Worm (Caenorhabditis elegans) whole organism, L4 larva: ENCODE measurements around the gene sri-2.

Experiments
- R02D3.7 ChIP-seq: fragments of 150-350 bp; sonication (generic microtip); optimal IDR thresholded peaks from 3 replicates; lab custom pipeline; 2014; ENCODE audit warnings: missing biosample characterization, missing genetic modification characterization
- aly-2 ChIP-seq: sonication (generic microtip); optimal IDR thresholded peaks from 2 replicates; lab custom pipeline; 2018; ENCODE audit warnings: missing biosample characterization, missing genetic modification characterization
- arid-1 ChIP-seq: fragments of 200-800 bp; sonication (Bioruptor generic); conservative IDR thresholded peaks from 2 replicates; pipeline ENCODE4 v1.3.6; 2022; ENCODE audit warnings: missing genetic modification reagents, missing genetic modification characterization, missing compliant biosample characterization
- ceh-82 ChIP-seq: sonication (generic microtip); optimal IDR thresholded peaks from 2 replicates; lab custom pipeline; 2017; ENCODE audit warnings: missing biosample characterization, missing genetic modification characterization
- madf-5 ChIP-seq, 2 experiments: fragments of 200-800 bp; sonication (Bioruptor generic); IDR thresholded peaks; 2 replicates each; pipeline ENCODE4 v1.3.6; 2022; ENCODE audit warnings: missing compliant biosample characterization in 2 of 2, missing genetic modification characterization in 2 of 2
- nhr-10 ChIP-seq: fragments of 150-350 bp; optimal IDR thresholded peaks from 2 replicates; lab custom pipeline; 2014; ENCODE audit warnings: missing biosample characterization, missing genetic modification characterization
- nhr-237 ChIP-seq: sonication (generic microtip); optimal IDR thresholded peaks from 2 replicates; lab custom pipeline; 2017; ENCODE audit warnings: missing biosample characterization, missing genetic modification characterization
- nhr-25 ChIP-seq: sonication (generic microtip); optimal IDR thresholded peaks from 2 replicates; lab custom pipeline; 2017; ENCODE audit warnings: missing genetic modification characterization, mild to moderate bottlenecking, missing compliant biosample characterization, antibody characterized with exemption, moderate library complexity, borderline replicate concordance; ENCODE audit not compliant: insufficient read depth
- nhr-76 ChIP-seq: fragments of 150-350 bp; optimal IDR thresholded peaks from 2 replicates; lab custom pipeline; 2014; ENCODE audit warnings: missing biosample characterization, missing genetic modification characterization
- snpc-4 ChIP-seq: fragments of 150-350 bp; optimal IDR thresholded peaks from 2 replicates; lab custom pipeline; 2014; ENCODE audit warnings: missing biosample characterization, missing genetic modification characterization
- ztf-11 ChIP-seq: fragments of 150-350 bp; optimal IDR thresholded peaks from 2 replicates; lab custom pipeline; 2014; ENCODE audit warnings: missing biosample characterization, missing genetic modification characterization

DNA sequence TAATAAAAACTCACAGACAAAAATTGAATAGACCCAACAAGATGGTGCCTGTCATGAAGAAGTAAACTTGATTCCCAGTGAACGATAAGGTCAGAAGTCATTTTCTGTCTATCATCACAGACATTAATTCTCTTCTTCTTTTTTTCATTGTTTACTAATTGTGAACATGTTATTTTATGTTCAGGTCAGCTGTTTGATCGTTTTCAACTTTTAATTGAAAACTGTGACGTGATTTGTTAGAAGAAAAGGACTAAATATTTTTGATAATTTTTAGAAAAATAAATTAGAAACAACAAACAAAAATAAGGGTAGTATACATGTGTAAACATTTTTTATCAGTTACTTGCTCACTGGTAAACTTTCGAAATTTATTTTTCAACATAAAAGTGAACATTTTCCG, 4.6 kb upstream of the sri-2 start, which contains the start of gene F36G9.7:
- TF ChIP-seq arid-1 (GFP tag; lab: Robert Waterston, UW) (no peak), aly-2 (no peak), madf-5 (GFP tag; IDR thresholded peaks at IDR 0.05; lab: Robert Waterston, UW) (no peak), R02D3.7 (no peak), snpc-4 (tag; lab: Kevin White, UChicago) (no peak), nhr-76 (no peak), ceh-82 (tag; lab: Kevin White, UChicago) (no peak), ztf-11 (tag; lab: Kevin White, UChicago) (no peak), nhr-25 (tag; lab: Kevin White, UChicago) (no peak), nhr-10 (tag; lab: Kevin White, UChicago) (no peak), nhr-237 (tag; lab: Kevin White, UChicago) (no peak)
